Fruit fly (Drosophila melanogaster) whole organism, embryonic: Measurements from ENCODE around the gene Tsf2.

Source experiments
- Aef1 ChIP-seq: fragments of 200-800 bp; sonication (Bioruptor generic); IDR thresholded peaks from 3 replicates; pipeline ENCODE4 v1.3.6; 2022; ENCODE audit warnings: missing biosample characterization, missing genetic modification characterization
- Bteb2 ChIP-seq: fragments of 200-800 bp; sonication (Bioruptor generic); optimal IDR thresholded peaks from 2 replicates; lab custom pipeline; 2016; ENCODE audit warnings: missing biosample characterization, missing genetic modification characterization
- CG11398 ChIP-seq: fragments of 200-800 bp; sonication (Bioruptor generic); optimal IDR thresholded peaks from 2 replicates; lab custom pipeline; 2016; ENCODE audit warnings: missing biosample characterization, missing genetic modification characterization
- CG15269 ChIP-seq: fragments of 200-800 bp; sonication (Bioruptor generic); optimal IDR thresholded peaks from 2 replicates; lab custom pipeline; 2018; ENCODE audit warnings: missing biosample characterization, mild to moderate bottlenecking, missing genetic modification characterization, moderate library complexity
- CG15514 ChIP-seq: fragments of 200-800 bp; sonication (Bioruptor generic); optimal IDR thresholded peaks from 3 replicates; lab custom pipeline; 2017; ENCODE audit warnings: missing biosample characterization, missing genetic modification characterization, mild to moderate bottlenecking, moderate library complexity, missing genetic modification reagents
- CG15696 ChIP-seq: fragments of 200-800 bp; sonication (Bioruptor generic); optimal IDR thresholded peaks from 2 replicates; lab custom pipeline; 2019; ENCODE audit warnings: missing biosample characterization, mild to moderate bottlenecking, missing genetic modification characterization, moderate library complexity
- CG17328 ChIP-seq: fragments of 200-800 bp; sonication (Bioruptor generic); IDR thresholded peaks from 2 replicates; pipeline ENCODE4 v1.3.6; 2022; ENCODE audit warnings: missing biosample characterization, missing genetic modification characterization
- CG30431 ChIP-seq: fragments of 200-800 bp; sonication (Bioruptor generic); optimal IDR thresholded peaks from 2 replicates; lab custom pipeline; 2017; ENCODE audit warnings: missing biosample characterization, missing genetic modification characterization
- CG3163 ChIP-seq: fragments of 200-800 bp; sonication (Bioruptor generic); optimal IDR thresholded peaks from 3 replicates; lab custom pipeline; 2016; ENCODE audit warnings: missing biosample characterization, missing genetic modification characterization
- CG42726 ChIP-seq: fragments of 200-800 bp; sonication (Bioruptor generic); IDR thresholded peaks from 2 replicates; pipeline ENCODE4 v1.3.6; 2022; ENCODE audit warnings: missing biosample characterization, missing genetic modification characterization; ENCODE audit not compliant: partially characterized antibody
- CG4360 ChIP-seq: fragments of 200-800 bp; sonication (Bioruptor generic); IDR thresholded peaks from 2 replicates; pipeline ENCODE4 v1.3.6; 2022; ENCODE audit warnings: missing biosample characterization, missing genetic modification characterization
- CG6854 ChIP-seq: fragments of 200-800 bp; sonication (Bioruptor generic); optimal IDR thresholded peaks from 3 replicates; lab custom pipeline; 2017; ENCODE audit warnings: missing biosample characterization, mild to moderate bottlenecking, missing genetic modification characterization
- CG7271 ChIP-seq: fragments of 200-800 bp; sonication (Bioruptor generic); optimal IDR thresholded peaks from 2 replicates; lab custom pipeline; 2018; ENCODE audit warnings: missing biosample characterization, mild to moderate bottlenecking, missing genetic modification characterization, moderate library complexity
- CG7786 ChIP-seq: fragments of 200-800 bp; sonication (Bioruptor generic); optimal IDR thresholded peaks from 2 replicates; lab custom pipeline; 2016; ENCODE audit warnings: missing biosample characterization, missing genetic modification characterization
- CG7963 ChIP-seq: fragments of 200-800 bp; sonication (Bioruptor generic); IDR thresholded peaks from 3 replicates; pipeline ENCODE4 v1.3.6; 2022; ENCODE audit warnings: missing biosample characterization, missing genetic modification characterization; ENCODE audit not compliant: partially characterized antibody
- CG8765 ChIP-seq: fragments of 200-800 bp; sonication (Bioruptor generic); IDR thresholded peaks from 2 replicates; pipeline ENCODE4 v1.3.6; 2022; ENCODE audit warnings: missing biosample characterization, missing genetic modification characterization
- CG9215 ChIP-seq: fragments of 200-800 bp; sonication (Bioruptor generic); IDR thresholded peaks from 2 replicates; pipeline ENCODE4 v1.3.6; 2022; ENCODE audit warnings: missing biosample characterization, missing genetic modification characterization
- CG9609 ChIP-seq: fragments of 200-800 bp; sonication (Bioruptor generic); optimal IDR thresholded peaks from 3 replicates; lab custom pipeline; 2016; ENCODE audit warnings: missing biosample characterization, missing genetic modification characterization
- Dad ChIP-seq: fragments of 200-800 bp; sonication (Bioruptor generic); optimal IDR thresholded peaks from 3 replicates; lab custom pipeline; 2016; ENCODE audit warnings: missing biosample characterization, missing genetic modification characterization
- Dref ChIP-seq: fragments of 200-800 bp; sonication (Bioruptor generic); IDR thresholded peaks from 2 replicates; pipeline ENCODE4 v1.3.6; 2022; ENCODE audit warnings: missing biosample characterization, missing genetic modification characterization
- Lhr ChIP-seq: fragments of 200-800 bp; sonication (Bioruptor generic); optimal IDR thresholded peaks from 3 replicates; lab custom pipeline; 2017; ENCODE audit warnings: mild to moderate bottlenecking, missing biosample characterization, missing genetic modification reagents, missing genetic modification characterization
- MTF-1 ChIP-seq: fragments of 200-800 bp; sonication (Bioruptor generic); optimal IDR thresholded peaks from 2 replicates; lab custom pipeline; 2018; ENCODE audit warnings: missing biosample characterization, mild to moderate bottlenecking, missing genetic modification characterization, borderline replicate concordance
- Max ChIP-seq: fragments of 200-800 bp; sonication (Bioruptor generic); optimal IDR thresholded peaks from 2 replicates; lab custom pipeline; 2016; ENCODE audit warnings: missing biosample characterization, mild to moderate bottlenecking, missing genetic modification characterization
- Nf-YC ChIP-seq: fragments of 200-800 bp; optimal IDR thresholded peaks from 3 replicates; lab custom pipeline; 2019; ENCODE audit warnings: missing biosample characterization, mild to moderate bottlenecking, missing genetic modification characterization, moderate library complexity
- Oli ChIP-seq: fragments of 200-800 bp; sonication (Bioruptor generic); optimal IDR thresholded peaks from 2 replicates; lab custom pipeline; 2018; ENCODE audit warnings: missing biosample characterization, mild to moderate bottlenecking, missing genetic modification characterization, moderate library complexity
- Sox102F ChIP-seq: fragments of 200-800 bp; sonication (Bioruptor generic); optimal IDR thresholded peaks from 2 replicates; lab custom pipeline; 2018; ENCODE audit warnings: missing biosample characterization, mild to moderate bottlenecking, missing genetic modification characterization, moderate library complexity
- Vsx1 ChIP-seq: fragments of 200-800 bp; sonication (Bioruptor generic); optimal IDR thresholded peaks from 2 replicates; lab custom pipeline; 2017; ENCODE audit warnings: missing biosample characterization, mild to moderate bottlenecking, missing genetic modification characterization, missing genetic modification reagents
- YL-1 ChIP-seq: fragments of 200-800 bp; sonication (Bioruptor generic); optimal IDR thresholded peaks from 3 replicates; lab custom pipeline; 2017; ENCODE audit warnings: missing biosample characterization, mild to moderate bottlenecking, missing genetic modification characterization
- abd-A ChIP-seq: fragments of 200-800 bp; sonication (Bioruptor generic); optimal IDR thresholded peaks from 3 replicates; lab custom pipeline; 2019; ENCODE audit warnings: missing biosample characterization, mild to moderate bottlenecking, missing genetic modification characterization, moderate library complexity
- ase ChIP-seq: fragments of 200-800 bp; sonication (Bioruptor generic); IDR thresholded peaks from 3 replicates; pipeline ENCODE4 v1.3.6; 2022; ENCODE audit warnings: missing biosample characterization, missing genetic modification characterization
- ato ChIP-seq: fragments of 200-800 bp; sonication (Bioruptor generic); IDR thresholded peaks from 2 replicates; pipeline ENCODE4 v1.3.6; 2022; ENCODE audit warnings: missing biosample characterization, missing genetic modification characterization; ENCODE audit not compliant: partially characterized antibody
- dan ChIP-seq: fragments of 200-800 bp; sonication (Bioruptor generic); IDR thresholded peaks from 2 replicates; pipeline ENCODE4 v1.3.6; 2022; ENCODE audit warnings: missing biosample characterization, missing genetic modification characterization
- dati ChIP-seq: fragments of 200-800 bp; sonication (Bioruptor generic); IDR thresholded peaks from 2 replicates; pipeline ENCODE4 v1.3.6; 2022; ENCODE audit warnings: missing biosample characterization, missing genetic modification characterization
- dmrt11E ChIP-seq: fragments of 200-800 bp; sonication (Bioruptor generic); optimal IDR thresholded peaks from 3 replicates; lab custom pipeline; 2018; ENCODE audit warnings: missing biosample characterization, mild to moderate bottlenecking, missing genetic modification characterization, moderate library complexity
- ewg ChIP-seq: fragments of 200-800 bp; sonication (Bioruptor generic); optimal IDR thresholded peaks from 3 replicates; lab custom pipeline; 2017; ENCODE audit warnings: mild to moderate bottlenecking, missing biosample characterization, missing genetic modification reagents, missing genetic modification characterization
- gsb ChIP-seq: fragments of 200-800 bp; sonication (Bioruptor generic); IDR thresholded peaks from 2 replicates; pipeline ENCODE4 v1.3.6; 2022; ENCODE audit warnings: missing biosample characterization, missing genetic modification characterization
- gsb-n ChIP-seq: fragments of 200-800 bp; sonication (Bioruptor generic); optimal IDR thresholded peaks from 3 replicates; lab custom pipeline; 2018; ENCODE audit warnings: missing biosample characterization, mild to moderate bottlenecking, missing genetic modification characterization
- hb ChIP-seq: fragments of 200-800 bp; sonication (Bioruptor generic); IDR thresholded peaks from 3 replicates; pipeline ENCODE4 v1.3.6; 2022; ENCODE audit warnings: missing biosample characterization, missing genetic modification characterization; ENCODE audit not compliant: partially characterized antibody
- lov ChIP-seq, 2 experiments: fragments of 200-800 bp in 1 of 2; fragments of >200 bp in 1 of 2; sonication (Bioruptor generic) in 1 of 2; IDR thresholded peaks in 1 of 2; optimal IDR thresholded peaks in 1 of 2; 2 replicates in 1 of 2; 3 replicates in 1 of 2; pipeline versions ENCODE4 v1.3.6 to Lab custom; 2017 to 2022; ENCODE audit warnings: missing biosample characterization in 1 of 2, missing genetic modification characterization in 1 of 2
- mam ChIP-seq: fragments of 200-800 bp; sonication (Bioruptor generic); optimal IDR thresholded peaks from 3 replicates; lab custom pipeline; 2016; ENCODE audit warnings: missing biosample characterization, missing genetic modification characterization
- mirr ChIP-seq: fragments of 200-800 bp; sonication (Bioruptor generic); optimal IDR thresholded peaks from 3 replicates; lab custom pipeline; 2018; ENCODE audit warnings: missing biosample characterization, mild to moderate bottlenecking, missing genetic modification characterization
- pita ChIP-seq: fragments of 200-800 bp; sonication (Bioruptor generic); optimal IDR thresholded peaks from 2 replicates; lab custom pipeline; 2017; ENCODE audit warnings: missing biosample characterization, mild to moderate bottlenecking, missing genetic modification characterization
- run ChIP-seq: fragments of 200-800 bp; sonication (Bioruptor generic); optimal IDR thresholded peaks from 3 replicates; lab custom pipeline; 2018; ENCODE audit warnings: missing biosample characterization, mild to moderate bottlenecking, missing genetic modification characterization
- tll ChIP-seq, 2 experiments: fragments of 200-800 bp in 1 of 2; fragments of >200 bp in 1 of 2; sonication (Bioruptor generic) in 1 of 2; optimal IDR thresholded peaks; 2 replicates each; lab custom pipeline; 2017 to 2019; ENCODE audit warnings: missing biosample characterization in 2 of 2, missing genetic modification characterization in 2 of 2, mild to moderate bottlenecking in 1 of 2, moderate library complexity in 1 of 2
- tup ChIP-seq: fragments of 200-800 bp; sonication (Bioruptor generic); optimal IDR thresholded peaks from 2 replicates; lab custom pipeline; 2016; ENCODE audit warnings: missing biosample characterization, mild to moderate bottlenecking, missing genetic modification characterization, moderate library complexity
- vvl ChIP-seq: fragments of 200-800 bp; sonication (Bioruptor generic); IDR thresholded peaks from 2 replicates; pipeline ENCODE4 v1.3.6; 2022; ENCODE audit warnings: missing biosample characterization, missing genetic modification characterization
- wdn ChIP-seq: fragments of 200-800 bp; sonication (Bioruptor generic); IDR thresholded peaks from 2 replicates; pipeline ENCODE4 v1.3.6; 2022; ENCODE audit warnings: missing biosample characterization, missing genetic modification characterization
- zf30C ChIP-seq: fragments of 200-800 bp; sonication (Bioruptor generic); optimal IDR thresholded peaks from 3 replicates; lab custom pipeline; 2018; ENCODE audit warnings: missing biosample characterization, mild to moderate bottlenecking, missing genetic modification characterization
- zfh2 ChIP-seq: fragments of 200-800 bp; sonication (Bioruptor generic); optimal IDR thresholded peaks from 2 replicates; lab custom pipeline; 2016; ENCODE audit warnings: missing biosample characterization, missing genetic modification characterization

Gene Tsf2

dm6 chr3L:12529431-12530007 is 4.0 kb downstream of the Tsf2 start (continued):
- no peak for TF ChIP-seq CG11398 (GFP tag; lab: Kevin White, UChicago)
- no peak for TF ChIP-seq CG9215 (GFP tag; lab: Robert Waterston, UW)
- peak; percentile 84 for TF ChIP-seq vvl (GFP tag; lab: Robert Waterston, UW)
- TF ChIP-seq CG4360 (GFP tag; lab: Robert Waterston, UW), result 0 out of 2 replicates have a peak, but pooled peaks have one; percentile 35
- no peak for TF ChIP-seq CG3163 (GFP tag; lab: Kevin White, UChicago)
- peak; percentile 46 for TF ChIP-seq CG15269
- no peak for TF ChIP-seq zf30C (GFP tag; lab: Kevin White, UChicago)
- TF ChIP-seq CG17328 (GFP tag; lab: Robert Waterston, UW), result peak; percentile 76
- peak; percentile 48; the same call in 2 of the 3 replicates for TF ChIP-seq ase (GFP tag; lab: Robert Waterston, UW)
- TF ChIP-seq Oli (tag; lab: Kevin White, UChicago), result peak; percentile 63
- no peak for TF ChIP-seq lov (optimal IDR thresholded peaks at IDR 0.05; lab: Kevin White, UChicago)
- peak; percentile 85 for TF ChIP-seq lov (GFP tag; IDR thresholded peaks at IDR 0.05; lab: Robert Waterston, UW)
- no peak for TF ChIP-seq Dad (GFP tag; lab: Kevin White, UChicago)
- TF ChIP-seq Aef1, result 0 out of 3 replicates have a peak, but pooled peaks have one; percentile 34
- no peak for TF ChIP-seq Dref (GFP tag; lab: Robert Waterston, UW)
- TF ChIP-seq CG42726 (GFP tag; lab: Robert Waterston, UW), result no peak
- TF ChIP-seq ato, result no peak
- TF ChIP-seq CG6854 (GFP tag; lab: Kevin White, UChicago), result no peak
- TF ChIP-seq CG15514 (GFP tag; lab: Kevin White, UChicago), result peak; percentile 9
- no peak for TF ChIP-seq MTF-1
- TF ChIP-seq gsb-n (tag; lab: Kevin White, UChicago), result peak; percentile 23
- no peak for TF ChIP-seq ewg (GFP tag; lab: Kevin White, UChicago)
- no peak for TF ChIP-seq CG7963 (GFP tag; lab: Robert Waterston, UW)
- TF ChIP-seq CG7786 (GFP tag; lab: Kevin White, UChicago), result peak; percentile 2
- TF ChIP-seq Bteb2, result peak; percentile 22
- no peak for TF ChIP-seq Max
- no peak for TF ChIP-seq zfh2 (GFP tag; lab: Kevin White, UChicago)
- TF ChIP-seq mam, result peak; percentile 26
- TF ChIP-seq wdn (GFP tag; lab: Robert Waterston, UW), result peak; percentile 22; the same call in 1 of the 2 replicates
- TF ChIP-seq CG15696 (tag; lab: Kevin White, UChicago), result peak; percentile 7
- TF ChIP-seq Vsx1 (GFP tag; lab: Kevin White, UChicago), result no peak
- no peak for TF ChIP-seq pita (GFP tag; lab: Kevin White, UChicago)
- no peak for TF ChIP-seq abd-A (tag; lab: Kevin White, UChicago)
- TF ChIP-seq Nf-YC (tag; lab: Kevin White, UChicago), result peak; percentile 19
- TF ChIP-seq tup (GFP tag; lab: Kevin White, UChicago), result no peak
- no peak for TF ChIP-seq mirr
- no peak for TF ChIP-seq CG7271 (tag; lab: Kevin White, UChicago)
- TF ChIP-seq CG30431, result no peak
- no peak; the same call in 1 of the 2 replicates for TF ChIP-seq CG8765 (GFP tag; lab: Robert Waterston, UW)
- no peak for TF ChIP-seq gsb (GFP tag; lab: Robert Waterston, UW)
- no peak for TF ChIP-seq tll (GFP tag; optimal IDR thresholded peaks at IDR 0.05; lab: Kevin White, UChicago)
- TF ChIP-seq dati (GFP tag; lab: Robert Waterston, UW), result 0 out of 2 replicates have a peak, but pooled peaks have one; percentile 38
- no peak for TF ChIP-seq CG9609
- no peak for TF ChIP-seq dan (GFP tag; lab: Robert Waterston, UW)
- TF ChIP-seq hb (GFP tag; lab: Robert Waterston, UW), result no peak
- peak; percentile 42 for TF ChIP-seq dmrt11E (tag; lab: Kevin White, UChicago)
- no peak for TF ChIP-seq Sox102F (GFP tag; lab: Kevin White, UChicago)
- no peak for TF ChIP-seq Lhr
- TF ChIP-seq run (tag; lab: Kevin White, UChicago), result peak; percentile 55
- no peak for TF ChIP-seq YL-1 (GFP tag; lab: Kevin White, UChicago)
